Worm (Caenorhabditis elegans): Measurements from ENCODE around the gene dig-1.

ce11 chrIII:6799664-6800063, 53.6 kb downstream of the dig-1 start:
- TF ChIP-seq ama-1 (optimal IDR thresholded peaks at IDR 0.05), result no peak
- TF ChIP-seq elt-3 (tag; optimal IDR thresholded peaks at IDR 0.05), result no peak
- no peak for TF ChIP-seq ceh-28 (tag; optimal IDR thresholded peaks at IDR 0.05)
- TF ChIP-seq daf-12 (tag; optimal IDR thresholded peaks at IDR 0.05), result no peak
- TF ChIP-seq nhr-11 (tag; optimal IDR thresholded peaks at IDR 0.05), result no peak
- TF ChIP-seq fkh-10 (GFP tag; optimal IDR thresholded peaks at IDR 0.05), result no peak
